Fruit fly (Drosophila melanogaster) whole organism, adult: ENCODE measurements around the gene Sgsf.
A peak's percentile ranks its signal among the peaks of the same experiment; 100 is the strongest.

ENCODE experiments used
- CG11617 ChIP-seq: fragments of 200-800 bp; sonication (Bioruptor generic); optimal IDR thresholded peaks from 2 replicates; lab custom pipeline; 2017; ENCODE audit warnings: mild to moderate bottlenecking, missing biosample characterization, missing genetic modification reagents, missing genetic modification characterization
- CG12768 ChIP-seq: fragments of 200-800 bp; sonication (Bioruptor generic); optimal IDR thresholded peaks from 2 replicates; lab custom pipeline; 2017; ENCODE audit warnings: missing biosample characterization, missing genetic modification characterization, mild to moderate bottlenecking, moderate library complexity, missing genetic modification reagents
- CG33017 ChIP-seq: fragments of 200-800 bp; sonication (Bioruptor generic); optimal IDR thresholded peaks from 2 replicates; lab custom pipeline; 2018; ENCODE audit warnings: missing biosample characterization, mild to moderate bottlenecking, missing genetic modification characterization, moderate library complexity
- CG7101 ChIP-seq: fragments of 200-800 bp; sonication (Bioruptor generic); optimal IDR thresholded peaks from 2 replicates; lab custom pipeline; 2018; ENCODE audit warnings: missing biosample characterization, mild to moderate bottlenecking, missing genetic modification characterization, moderate library complexity
- Clk ChIP-seq: fragments of 200-800 bp; sonication (Bioruptor generic); optimal IDR thresholded peaks from 2 replicates; lab custom pipeline; 2017; ENCODE audit warnings: missing biosample characterization, missing genetic modification characterization
- Crg-1 ChIP-seq: fragments of 200-800 bp; sonication (Bioruptor generic); optimal IDR thresholded peaks from 2 replicates; lab custom pipeline; 2016; ENCODE audit warnings: missing biosample characterization, missing genetic modification characterization
- cic ChIP-seq: fragments of 200-800 bp; sonication (Bioruptor generic); optimal IDR thresholded peaks from 2 replicates; lab custom pipeline; 2017; ENCODE audit warnings: missing biosample characterization, mild to moderate bottlenecking, missing genetic modification characterization, moderate library complexity
- kay ChIP-seq: fragments of 200-800 bp; sonication (Bioruptor generic); peaks from one replicate; lab custom pipeline; 2016; ENCODE audit warnings: missing biosample characterization, missing genetic modification characterization, borderline replicate concordance
- pad ChIP-seq: fragments of 200-800 bp; sonication (Bioruptor generic); optimal IDR thresholded peaks from 3 replicates; lab custom pipeline; 2017; ENCODE audit warnings: missing biosample characterization, missing genetic modification characterization, mild to moderate bottlenecking, moderate library complexity, missing genetic modification reagents
- toe ChIP-seq: fragments of 200-800 bp; sonication (Bioruptor generic); optimal IDR thresholded peaks from 2 replicates; lab custom pipeline; 2016; ENCODE audit warnings: missing biosample characterization, missing genetic modification characterization

DNA sequence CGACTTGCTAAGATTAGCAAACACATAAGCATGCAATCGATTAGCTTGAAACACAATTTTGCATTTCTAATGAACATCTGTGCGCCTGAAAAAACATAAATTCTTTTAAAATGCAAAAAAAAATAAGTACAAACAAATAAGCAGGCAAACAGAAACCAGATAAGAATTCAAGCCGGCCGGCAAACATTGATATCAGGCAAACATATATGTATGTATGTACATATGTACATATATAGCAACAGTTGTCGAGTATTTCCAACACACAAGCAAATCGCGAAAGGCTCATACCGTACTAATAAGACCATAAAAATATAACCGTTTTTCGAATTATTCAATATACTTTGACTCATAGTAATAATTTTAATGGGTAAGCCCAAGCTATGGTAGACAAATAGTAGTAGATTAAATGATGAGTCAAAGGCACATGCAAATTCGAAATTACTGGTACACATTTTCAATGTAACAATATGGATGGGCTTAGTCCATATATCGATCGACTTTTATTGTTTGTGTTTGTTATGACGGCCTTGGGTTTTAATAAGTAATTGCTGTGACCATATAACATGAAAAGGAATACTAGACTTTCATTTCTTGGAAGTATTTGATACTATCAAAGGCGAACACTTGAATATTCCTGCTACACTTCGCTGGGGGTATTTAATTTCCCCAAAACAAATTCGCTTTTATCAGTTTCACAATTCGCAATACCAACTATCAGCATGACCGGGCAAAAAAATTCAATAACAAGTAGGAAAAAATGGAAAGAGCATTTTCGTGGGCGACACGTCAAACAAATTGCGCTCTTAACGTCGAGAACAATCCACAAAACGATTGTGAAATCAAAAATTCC, 28.5 kb downstream of the Sgsf start:
- no peak for TF ChIP-seq CG33017 (tag; lab: Kevin White, UChicago)
- no peak for TF ChIP-seq pad (GFP tag; lab: Kevin White, UChicago)
- no peak for TF ChIP-seq Clk
- no peak for TF ChIP-seq toe (GFP tag; lab: Kevin White, UChicago)
- peak; percentile 90 for TF ChIP-seq kay (GFP tag; lab: Kevin White, UChicago)
- no peak for TF ChIP-seq CG7101 (tag; lab: Kevin White, UChicago)
- no peak for TF ChIP-seq CG12768 (GFP tag; lab: Kevin White, UChicago)
- TF ChIP-seq CG11617: no peak
- TF ChIP-seq Crg-1: no peak
- TF ChIP-seq cic (GFP tag; lab: Kevin White, UChicago): no peak
